Fruit fly (Drosophila melanogaster) whole organism, embryonic: ENCODE measurements around the gene hll.

Experiments
- Aef1 ChIP-seq: fragments of 200-800 bp; sonication (Bioruptor generic); IDR thresholded peaks from 3 replicates; pipeline ENCODE4 v1.3.6; 2022; ENCODE audit warnings: missing biosample characterization, missing genetic modification characterization
- Blimp-1 ChIP-seq: fragments of 200-800 bp; sonication (Bioruptor generic); optimal IDR thresholded peaks from 3 replicates; lab custom pipeline; 2018; ENCODE audit warnings: missing biosample characterization, missing genetic modification characterization, mild to moderate bottlenecking, moderate library complexity, missing genetic modification reagents
- CG10267 ChIP-seq: fragments of 200-800 bp; sonication (Bioruptor generic); optimal IDR thresholded peaks from 2 replicates; lab custom pipeline; 2018; ENCODE audit warnings: missing biosample characterization, mild to moderate bottlenecking, missing genetic modification characterization, moderate library complexity
- CG10366 ChIP-seq: fragments of 200-800 bp; sonication (Bioruptor generic); IDR thresholded peaks from 2 replicates; pipeline ENCODE4 v1.3.6; 2022; ENCODE audit warnings: missing biosample characterization, missing genetic modification characterization
- CG11696 ChIP-seq: fragments of 200-800 bp; sonication (Bioruptor generic); IDR thresholded peaks from 2 replicates; pipeline ENCODE4 v1.3.6; 2022; ENCODE audit warnings: missing biosample characterization, missing genetic modification characterization
- CG14860 ChIP-seq: fragments of 200-800 bp; sonication (Bioruptor generic); IDR thresholded peaks from 3 replicates; pipeline ENCODE4 v1.3.6; 2022; ENCODE audit warnings: missing biosample characterization, missing genetic modification characterization; ENCODE audit not compliant: partially characterized antibody
- CG17328 ChIP-seq: fragments of 200-800 bp; sonication (Bioruptor generic); IDR thresholded peaks from 2 replicates; pipeline ENCODE4 v1.3.6; 2022; ENCODE audit warnings: missing biosample characterization, missing genetic modification characterization
- CG17802 ChIP-seq: fragments of 200-800 bp; sonication (Bioruptor generic); optimal IDR thresholded peaks from 2 replicates; lab custom pipeline; 2018; ENCODE audit warnings: missing biosample characterization, mild to moderate bottlenecking, missing genetic modification characterization, moderate library complexity
- CG18764 ChIP-seq: fragments of 200-800 bp; sonication (Bioruptor generic); optimal IDR thresholded peaks from 3 replicates; lab custom pipeline; 2016; ENCODE audit warnings: missing biosample characterization, missing genetic modification characterization
- CG3065 ChIP-seq: fragments of 200-800 bp; sonication (Bioruptor generic); optimal IDR thresholded peaks from 2 replicates; lab custom pipeline; 2016; ENCODE audit warnings: missing biosample characterization, missing genetic modification characterization
- CG3995 ChIP-seq: fragments of 200-800 bp; sonication (Bioruptor generic); optimal IDR thresholded peaks from 3 replicates; lab custom pipeline; 2016; ENCODE audit warnings: missing biosample characterization, missing genetic modification characterization
- CG4854 ChIP-seq: fragments of 200-800 bp; sonication (Bioruptor generic); optimal IDR thresholded peaks from 2 replicates; lab custom pipeline; 2016; ENCODE audit warnings: missing biosample characterization, missing genetic modification characterization, inconsistent platforms
- CG5953 ChIP-seq: fragments of 200-800 bp; sonication (Bioruptor generic); IDR thresholded peaks from 2 replicates; pipeline ENCODE4 v1.3.6; 2022; ENCODE audit warnings: missing biosample characterization, missing genetic modification characterization
- CG6254 ChIP-seq: fragments of 200-800 bp; sonication (Bioruptor generic); optimal IDR thresholded peaks from 3 replicates; lab custom pipeline; 2017; ENCODE audit warnings: mild to moderate bottlenecking, missing biosample characterization, missing genetic modification reagents, missing genetic modification characterization
- CG6854 ChIP-seq: fragments of 200-800 bp; sonication (Bioruptor generic); optimal IDR thresholded peaks from 3 replicates; lab custom pipeline; 2017; ENCODE audit warnings: missing biosample characterization, mild to moderate bottlenecking, missing genetic modification characterization
- CG7963 ChIP-seq: fragments of 200-800 bp; sonication (Bioruptor generic); IDR thresholded peaks from 3 replicates; pipeline ENCODE4 v1.3.6; 2022; ENCODE audit warnings: missing biosample characterization, missing genetic modification characterization; ENCODE audit not compliant: partially characterized antibody
- CkIIα-i1 ChIP-seq: fragments of 200-800 bp; sonication (Bioruptor generic); IDR thresholded peaks from 2 replicates; pipeline ENCODE4 v1.3.6; 2022; ENCODE audit warnings: missing biosample characterization, missing genetic modification characterization
- MBD-R2 ChIP-seq: fragments of 200-800 bp; sonication (Bioruptor generic); IDR thresholded peaks from 2 replicates; pipeline ENCODE4 v1.3.6; 2022; ENCODE audit warnings: missing biosample characterization, missing genetic modification characterization
- Mad ChIP-seq: fragments of 200-800 bp; sonication (Bioruptor generic); optimal IDR thresholded peaks from 2 replicates; lab custom pipeline; 2016; ENCODE audit warnings: missing biosample characterization, missing genetic modification characterization
- Nf-YC ChIP-seq: fragments of 200-800 bp; optimal IDR thresholded peaks from 3 replicates; lab custom pipeline; 2019; ENCODE audit warnings: missing biosample characterization, mild to moderate bottlenecking, missing genetic modification characterization, moderate library complexity
- NfI ChIP-seq: fragments of 200-800 bp; sonication (Bioruptor generic); optimal IDR thresholded peaks from 3 replicates; lab custom pipeline; 2018; ENCODE audit warnings: missing biosample characterization, mild to moderate bottlenecking, missing genetic modification characterization, moderate library complexity
- Rfx ChIP-seq: fragments of 200-800 bp; sonication (Bioruptor generic); IDR thresholded peaks from 2 replicates; pipeline ENCODE4 v1.3.6; 2022; ENCODE audit warnings: missing biosample characterization, missing genetic modification characterization
- Stat92E ChIP-seq, 3 experiments: fragments of >200 bp in 2 of 3; fragments of 200-800 bp in 1 of 3; sonication (Bioruptor generic) in 1 of 3; optimal IDR thresholded peaks; 2 replicates each; lab custom pipeline; 2017 to 2019; ENCODE audit warnings: missing biosample characterization in 3 of 3, missing genetic modification characterization in 3 of 3, mild to moderate bottlenecking in 1 of 3, moderate library complexity in 1 of 3
- Trl ChIP-seq, 3 experiments: fragments of >200 bp in 2 of 3; fragments of 200-800 bp in 1 of 3; sonication (Bioruptor generic) in 1 of 3; optimal IDR thresholded peaks; 2 replicates in 1 of 3; 3 replicates in 2 of 3; lab custom pipeline; 2016 to 2017; ENCODE audit warnings: missing biosample characterization in 1 of 3, missing genetic modification characterization in 1 of 3
- al ChIP-seq: fragments of 200-800 bp; sonication (Bioruptor generic); IDR thresholded peaks from 2 replicates; pipeline ENCODE4 v1.3.6; 2022; ENCODE audit warnings: missing biosample characterization, missing genetic modification characterization
- amos ChIP-seq: fragments of 200-800 bp; sonication (Bioruptor generic); IDR thresholded peaks from 2 replicates; pipeline ENCODE4 v1.3.6; 2022; ENCODE audit warnings: missing biosample characterization, missing genetic modification characterization; ENCODE audit not compliant: partially characterized antibody
- ash1 ChIP-seq: fragments of 200-800 bp; sonication (Bioruptor generic); optimal IDR thresholded peaks from 2 replicates; lab custom pipeline; 2018; ENCODE audit warnings: missing biosample characterization, mild to moderate bottlenecking, missing genetic modification characterization
- ato ChIP-seq: fragments of 200-800 bp; sonication (Bioruptor generic); IDR thresholded peaks from 2 replicates; pipeline ENCODE4 v1.3.6; 2022; ENCODE audit warnings: missing biosample characterization, missing genetic modification characterization; ENCODE audit not compliant: partially characterized antibody
- cas ChIP-seq: fragments of 200-800 bp; sonication (Bioruptor generic); IDR thresholded peaks from 2 replicates; pipeline ENCODE4 v1.3.6; 2022; ENCODE audit warnings: missing biosample characterization, missing genetic modification characterization
- chif ChIP-seq, 2 experiments: fragments of 200-800 bp; sonication (Bioruptor generic); optimal IDR thresholded peaks; 3 replicates each; lab custom pipeline; 2016; ENCODE audit warnings: missing biosample characterization in 2 of 2, missing genetic modification characterization in 2 of 2
- chinmo ChIP-seq: fragments of 200-800 bp; sonication (Bioruptor generic); IDR thresholded peaks from 4 replicates; pipeline ENCODE4 v1.3.6; 2022; ENCODE audit warnings: missing biosample characterization, missing genetic modification characterization; ENCODE audit not compliant: partially characterized antibody
- ci ChIP-seq: fragments of 200-800 bp; sonication (Bioruptor generic); IDR thresholded peaks from 3 replicates; pipeline ENCODE4 v1.3.6; 2022; ENCODE audit warnings: missing biosample characterization, missing genetic modification characterization
- danr ChIP-seq: fragments of 200-800 bp; sonication (Bioruptor generic); IDR thresholded peaks from 2 replicates; pipeline ENCODE4 v1.3.6; 2022; ENCODE audit warnings: missing biosample characterization, missing genetic modification characterization
- dati ChIP-seq: fragments of 200-800 bp; sonication (Bioruptor generic); IDR thresholded peaks from 2 replicates; pipeline ENCODE4 v1.3.6; 2022; ENCODE audit warnings: missing biosample characterization, missing genetic modification characterization
- dm ChIP-seq: fragments of 200-800 bp; sonication (Bioruptor generic); optimal IDR thresholded peaks from 3 replicates; lab custom pipeline; 2016; ENCODE audit warnings: missing biosample characterization, missing genetic modification characterization
- esg ChIP-seq: fragments of 200-800 bp; sonication (Bioruptor generic); conservative IDR thresholded peaks from 2 replicates; pipeline ENCODE4 v1.3.6; 2022; ENCODE audit warnings: missing biosample characterization, missing genetic modification characterization
- fd3F ChIP-seq: fragments of 200-800 bp; sonication (Bioruptor generic); optimal IDR thresholded peaks from 2 replicates; lab custom pipeline; 2018; ENCODE audit warnings: missing biosample characterization, mild to moderate bottlenecking, missing genetic modification characterization, moderate library complexity
- fd64A ChIP-seq: fragments of 200-800 bp; sonication (Bioruptor generic); optimal IDR thresholded peaks from 3 replicates; lab custom pipeline; 2018; ENCODE audit warnings: missing biosample characterization, mild to moderate bottlenecking, missing genetic modification characterization
- gcm ChIP-seq: fragments of 200-800 bp; sonication (Bioruptor generic); optimal IDR thresholded peaks from 2 replicates; lab custom pipeline; 2019; ENCODE audit warnings: missing biosample characterization, mild to moderate bottlenecking, missing genetic modification characterization, moderate library complexity
- mirr ChIP-seq: fragments of 200-800 bp; sonication (Bioruptor generic); optimal IDR thresholded peaks from 3 replicates; lab custom pipeline; 2018; ENCODE audit warnings: missing biosample characterization, mild to moderate bottlenecking, missing genetic modification characterization
- onecut ChIP-seq: fragments of 200-800 bp; sonication (Bioruptor generic); IDR thresholded peaks from 2 replicates; pipeline ENCODE4 v1.3.6; 2022; ENCODE audit warnings: missing biosample characterization, missing genetic modification characterization
- run ChIP-seq: fragments of 200-800 bp; sonication (Bioruptor generic); optimal IDR thresholded peaks from 3 replicates; lab custom pipeline; 2018; ENCODE audit warnings: missing biosample characterization, mild to moderate bottlenecking, missing genetic modification characterization
- sens-2 ChIP-seq: fragments of 200-800 bp; sonication (Bioruptor generic); IDR thresholded peaks from 2 replicates; pipeline ENCODE4 v1.3.6; 2022; ENCODE audit warnings: missing biosample characterization, missing genetic modification characterization
- shn ChIP-seq: fragments of 200-800 bp; sonication (Bioruptor generic); optimal IDR thresholded peaks from 3 replicates; lab custom pipeline; 2016; ENCODE audit warnings: missing biosample characterization, missing genetic modification characterization
- slp2 ChIP-seq: fragments of 200-800 bp; sonication (Bioruptor generic); optimal IDR thresholded peaks from 2 replicates; lab custom pipeline; 2016; ENCODE audit warnings: missing biosample characterization, missing genetic modification characterization
- sr ChIP-seq: fragments of 200-800 bp; sonication (Bioruptor generic); IDR thresholded peaks from 3 replicates; pipeline ENCODE4 v1.3.6; 2022; ENCODE audit warnings: missing biosample characterization, missing genetic modification characterization
- wdn ChIP-seq: fragments of 200-800 bp; sonication (Bioruptor generic); IDR thresholded peaks from 2 replicates; pipeline ENCODE4 v1.3.6; 2022; ENCODE audit warnings: missing biosample characterization, missing genetic modification characterization
- zf30C ChIP-seq: fragments of 200-800 bp; sonication (Bioruptor generic); optimal IDR thresholded peaks from 3 replicates; lab custom pipeline; 2018; ENCODE audit warnings: missing biosample characterization, mild to moderate bottlenecking, missing genetic modification characterization

The hll gene

DNA sequence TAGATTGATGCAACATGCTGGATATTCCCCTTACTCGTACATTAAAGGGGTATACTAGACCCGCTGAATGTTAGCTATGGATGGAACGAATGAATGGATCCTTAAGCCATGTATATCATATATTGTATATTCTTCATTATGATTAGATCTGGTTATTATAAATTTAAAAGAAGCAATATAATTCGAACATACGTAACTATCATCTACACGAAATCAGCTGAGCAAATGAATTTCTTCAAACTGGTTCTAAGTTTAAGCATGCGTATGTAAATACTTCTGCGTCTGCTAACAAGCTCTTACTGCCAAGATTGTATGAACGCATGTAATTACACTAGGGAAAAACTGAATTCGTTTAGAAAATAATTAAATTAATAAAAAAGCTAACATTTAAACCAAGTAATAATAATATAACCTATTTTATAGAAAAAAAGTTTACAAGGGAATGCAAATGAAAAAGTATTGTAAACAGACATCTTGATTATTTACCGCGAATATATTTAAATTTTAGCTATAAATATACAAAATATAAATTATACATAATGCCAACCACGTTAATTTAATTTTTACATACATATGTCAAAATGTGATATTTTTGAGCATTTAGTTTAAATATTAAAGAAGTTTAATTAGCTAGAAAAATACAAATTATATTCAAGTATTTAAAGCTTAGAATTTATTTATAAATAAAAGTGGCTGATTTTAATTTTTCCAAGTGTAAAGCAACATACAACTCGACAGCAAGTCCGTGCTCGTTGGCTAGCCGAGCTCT lies 5.7 kb upstream of the hll start (continued):
- TF ChIP-seq CG14860 (GFP tag; lab: Robert Waterston, UW) (no peak), danr (GFP tag; lab: Robert Waterston, UW) (0 out of 2 replicates have a peak, but pooled peaks have one; percentile 28), CG3065 (GFP tag; lab: Kevin White, UChicago) (no peak), sens-2 (GFP tag; lab: Robert Waterston, UW) (no peak), ci (GFP tag; lab: Robert Waterston, UW) (peak; percentile 80), ash1 (GFP tag; lab: Kevin White, UChicago) (no peak), dm (no peak), run (no peak), shn (peak; percentile 9), Stat92E (GFP tag; optimal IDR thresholded peaks at IDR 0.05; lab: Kevin White, UChicago) (no peak), NfI (GFP tag; lab: Kevin White, UChicago) (peak; percentile 62), fd3F (GFP tag; lab: Kevin White, UChicago) (peak; percentile 30), onecut (GFP tag; lab: Robert Waterston, UW) (0 out of 2 replicates have a peak, but pooled peaks have one; percentile 18), CG11696 (GFP tag; lab: Robert Waterston, UW) (0 out of 2 replicates have a peak, but pooled peaks have one; percentile 35), Trl (optimal IDR thresholded peaks at IDR 0.05; lab: Kevin White, UChicago) (no peak), Trl (GFP tag; optimal IDR thresholded peaks at IDR 0.05; lab: Kevin White, UChicago) (peak; percentile 6), MBD-R2 (GFP tag; lab: Robert Waterston, UW) (peak; percentile 36; the same call in 1 of the 2 replicates), Mad (GFP tag; lab: Kevin White, UChicago) (peak; percentile 24), dati (0 out of 2 replicates have a peak, but pooled peaks have one; percentile 42), esg (GFP tag; lab: Robert Waterston, UW) (peak; percentile 53), chif (GFP tag; optimal IDR thresholded peaks at IDR 0.05; lab: Kevin White, UChicago) (peak in 1 of 2 experiments; percentile 43), Nf-YC (tag; lab: Kevin White, UChicago) (peak; percentile 15), CG7963 (GFP tag; lab: Robert Waterston, UW) (no peak), amos (GFP tag; lab: Robert Waterston, UW) (no peak), mirr (GFP tag; lab: Kevin White, UChicago) (no peak), gcm (GFP tag; lab: Kevin White, UChicago) (peak; percentile 17), CkIIα-i1 (no peak), CG3995 (GFP tag; lab: Kevin White, UChicago) (peak; percentile 0), cas (GFP tag; lab: Robert Waterston, UW) (0 out of 2 replicates have a peak, but pooled peaks have one; percentile 5), sr (GFP tag; lab: Robert Waterston, UW) (no peak), CG6254 (GFP tag; lab: Kevin White, UChicago) (no peak), al (GFP tag; lab: Robert Waterston, UW) (0 out of 2 replicates have a peak, but pooled peaks have one; percentile 3), CG17328 (GFP tag; lab: Robert Waterston, UW) (peak; percentile 39; the same call in 1 of the 2 replicates), wdn (GFP tag; lab: Robert Waterston, UW) (no peak), Blimp-1 (GFP tag; lab: Kevin White, UChicago) (peak; percentile 39), slp2 (GFP tag; lab: Kevin White, UChicago) (peak; percentile 35), Rfx (GFP tag; lab: Robert Waterston, UW) (peak; percentile 58), CG17802 (tag; lab: Kevin White, UChicago) (peak; percentile 10), zf30C (GFP tag; lab: Kevin White, UChicago) (peak; percentile 58), CG6854 (no peak), CG5953 (GFP tag; lab: Robert Waterston, UW) (no peak), CG10366 (GFP tag; lab: Robert Waterston, UW) (peak; percentile 57), CG4854 (peak; percentile 34), chinmo (no peak), Aef1 (GFP tag; lab: Robert Waterston, UW) (peak; percentile 19; the same call in 1 of the 3 replicates), CG10267 (tag; lab: Kevin White, UChicago) (peak; percentile 69), fd64A (GFP tag; lab: Kevin White, UChicago) (peak; percentile 35), ato (GFP tag; lab: Robert Waterston, UW) (no peak), CG18764 (GFP tag; lab: Kevin White, UChicago) (no peak)
